Fruit fly (Drosophila melanogaster) whole organism, adult: ENCODE measurements around the gene CG42590.
A peak's percentile ranks its signal among the peaks of the same experiment; 100 is the strongest.

Source experiments
- CG11617 ChIP-seq: fragments of 200-800 bp; sonication (Bioruptor generic); optimal IDR thresholded peaks from 2 replicates; lab custom pipeline; 2017; ENCODE audit warnings: mild to moderate bottlenecking, missing biosample characterization, missing genetic modification reagents, missing genetic modification characterization
- CG12768 ChIP-seq: fragments of 200-800 bp; sonication (Bioruptor generic); optimal IDR thresholded peaks from 2 replicates; lab custom pipeline; 2017; ENCODE audit warnings: missing biosample characterization, missing genetic modification characterization, mild to moderate bottlenecking, moderate library complexity, missing genetic modification reagents
- CG14711 ChIP-seq: fragments of 200-800 bp; sonication (Bioruptor generic); optimal IDR thresholded peaks from 2 replicates; lab custom pipeline; 2018; ENCODE audit warnings: missing biosample characterization, mild to moderate bottlenecking, missing genetic modification characterization, moderate library complexity
- CG1620 ChIP-seq: fragments of 200-800 bp; sonication (Bioruptor generic); optimal IDR thresholded peaks from 2 replicates; lab custom pipeline; 2016; ENCODE audit warnings: missing biosample characterization, missing genetic modification characterization
- CG33017 ChIP-seq: fragments of 200-800 bp; sonication (Bioruptor generic); optimal IDR thresholded peaks from 2 replicates; lab custom pipeline; 2018; ENCODE audit warnings: missing biosample characterization, mild to moderate bottlenecking, missing genetic modification characterization, moderate library complexity
- CG5204 ChIP-seq: fragments of 200-800 bp; sonication (Bioruptor generic); optimal IDR thresholded peaks from 2 replicates; lab custom pipeline; 2016; ENCODE audit warnings: missing biosample characterization, missing genetic modification characterization
- CG7045 ChIP-seq: fragments of 200-800 bp; sonication (Bioruptor generic); optimal IDR thresholded peaks from 2 replicates; lab custom pipeline; 2017; ENCODE audit warnings: missing biosample characterization, mild to moderate bottlenecking, missing genetic modification characterization
- CG7101 ChIP-seq: fragments of 200-800 bp; sonication (Bioruptor generic); optimal IDR thresholded peaks from 2 replicates; lab custom pipeline; 2018; ENCODE audit warnings: missing biosample characterization, mild to moderate bottlenecking, missing genetic modification characterization, moderate library complexity
- Clk ChIP-seq: fragments of 200-800 bp; sonication (Bioruptor generic); optimal IDR thresholded peaks from 2 replicates; lab custom pipeline; 2017; ENCODE audit warnings: missing biosample characterization, missing genetic modification characterization
- Crg-1 ChIP-seq: fragments of 200-800 bp; sonication (Bioruptor generic); optimal IDR thresholded peaks from 2 replicates; lab custom pipeline; 2016; ENCODE audit warnings: missing biosample characterization, missing genetic modification characterization
- Hr96 ChIP-seq: fragments of 200-800 bp; sonication (Bioruptor generic); optimal IDR thresholded peaks from 2 replicates; lab custom pipeline; 2016; ENCODE audit warnings: missing biosample characterization, missing genetic modification characterization
- Mnt ChIP-seq: fragments of 200-800 bp; sonication (Bioruptor generic); optimal IDR thresholded peaks from 2 replicates; lab custom pipeline; 2016; ENCODE audit warnings: missing biosample characterization, mild to moderate bottlenecking, missing genetic modification characterization
- bab1 ChIP-seq: fragments of 200-800 bp; sonication (Bioruptor generic); optimal IDR thresholded peaks from 3 replicates; lab custom pipeline; 2019; ENCODE audit warnings: missing biosample characterization, mild to moderate bottlenecking, missing genetic modification characterization, moderate library complexity
- cic ChIP-seq: fragments of 200-800 bp; sonication (Bioruptor generic); optimal IDR thresholded peaks from 2 replicates; lab custom pipeline; 2017; ENCODE audit warnings: missing biosample characterization, mild to moderate bottlenecking, missing genetic modification characterization, moderate library complexity
- cnc ChIP-seq, 2 experiments: fragments of >200 bp; optimal IDR thresholded peaks; 2 replicates each; lab custom pipeline; 2017
- kay ChIP-seq: fragments of 200-800 bp; sonication (Bioruptor generic); peaks from one replicate; lab custom pipeline; 2016; ENCODE audit warnings: missing biosample characterization, missing genetic modification characterization, borderline replicate concordance
- ovo ChIP-seq: fragments of 200-800 bp; sonication (Bioruptor generic); optimal IDR thresholded peaks from 2 replicates; lab custom pipeline; 2016; ENCODE audit warnings: missing biosample characterization, missing genetic modification characterization
- pad ChIP-seq: fragments of 200-800 bp; sonication (Bioruptor generic); optimal IDR thresholded peaks from 3 replicates; lab custom pipeline; 2017; ENCODE audit warnings: missing biosample characterization, missing genetic modification characterization, mild to moderate bottlenecking, moderate library complexity, missing genetic modification reagents
- tj ChIP-seq: fragments of 200-800 bp; sonication (Bioruptor generic); optimal IDR thresholded peaks from 3 replicates; lab custom pipeline; 2017; ENCODE audit warnings: missing biosample characterization, mild to moderate bottlenecking, missing genetic modification characterization, moderate library complexity
- toe ChIP-seq: fragments of 200-800 bp; sonication (Bioruptor generic); optimal IDR thresholded peaks from 2 replicates; lab custom pipeline; 2016; ENCODE audit warnings: missing biosample characterization, missing genetic modification characterization

The CG42590 gene

dm6 chr3L:8076160-8076559 lies 7.1 kb upstream of the CG42590 start:
- TF ChIP-seq ovo (GFP tag; lab: Kevin White, UChicago) (no peak), CG12768 (no peak), toe (GFP tag; lab: Kevin White, UChicago) (no peak), Mnt (GFP tag; lab: Kevin White, UChicago) (no peak), Clk (GFP tag; lab: Kevin White, UChicago) (no peak), cic (no peak), CG33017 (tag; lab: Kevin White, UChicago) (no peak), cnc (optimal IDR thresholded peaks at IDR 0.05; lab: Kevin White, UChicago) (no peak), tj (GFP tag; lab: Kevin White, UChicago) (no peak), CG14711 (tag; lab: Kevin White, UChicago) (no peak), CG11617 (GFP tag; lab: Kevin White, UChicago) (no peak), kay (GFP tag; lab: Kevin White, UChicago) (peak; percentile 7), bab1 (GFP tag; lab: Kevin White, UChicago) (peak; percentile 55), Crg-1 (GFP tag; lab: Kevin White, UChicago) (no peak), CG7101 (tag; lab: Kevin White, UChicago) (peak; percentile 25)

DNA sequence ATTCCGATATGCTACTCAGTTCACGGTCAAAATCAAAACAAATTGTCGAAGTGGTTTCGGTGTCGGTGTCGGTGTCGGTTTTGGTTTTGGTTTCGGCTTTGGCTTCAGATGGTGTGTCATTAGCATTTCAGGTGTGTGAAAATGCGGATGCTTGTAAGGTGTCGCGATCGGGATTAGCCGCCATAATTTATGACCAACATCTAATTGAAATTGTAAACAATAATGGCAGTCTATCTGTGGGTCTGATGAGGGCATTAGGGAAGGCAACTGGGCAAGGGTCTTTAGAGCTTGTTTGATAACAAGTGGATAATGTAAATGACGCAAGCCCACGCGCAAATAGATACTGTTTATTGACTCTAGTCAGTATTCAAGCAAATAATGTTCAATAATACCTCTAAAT lies 5.9 kb upstream of the CG42590 start:
- TF ChIP-seq Hr96 (GFP tag; lab: Kevin White, UChicago) (no peak), cnc (optimal IDR thresholded peaks at IDR 0.05; lab: Kevin White, UChicago) (no peak), tj (GFP tag; lab: Kevin White, UChicago) (no peak), CG14711 (tag; lab: Kevin White, UChicago) (no peak), ovo (GFP tag; lab: Kevin White, UChicago) (no peak), toe (GFP tag; lab: Kevin White, UChicago) (no peak)

dm6 chr3L:8073872-8074271 lies 4.8 kb upstream of the CG42590 start:
- TF ChIP-seq CG11617 (GFP tag; lab: Kevin White, UChicago), result no peak
- no peak for TF ChIP-seq Clk (GFP tag; lab: Kevin White, UChicago)
- no peak for TF ChIP-seq pad (GFP tag; lab: Kevin White, UChicago)
- TF ChIP-seq cic, result no peak
- no peak for TF ChIP-seq CG1620 (GFP tag; lab: Kevin White, UChicago)
- TF ChIP-seq toe (GFP tag; lab: Kevin White, UChicago), result no peak
- no peak for TF ChIP-seq ovo (GFP tag; lab: Kevin White, UChicago)
- no peak for TF ChIP-seq CG12768
- no peak for TF ChIP-seq CG5204 (GFP tag; lab: Kevin White, UChicago)

dm6 chr3L:8073370-8073769 lies 4.3 kb upstream of the CG42590 start:
- TF ChIP-seq cnc (optimal IDR thresholded peaks at IDR 0.05; lab: Kevin White, UChicago), result no peak
- TF ChIP-seq Mnt (GFP tag; lab: Kevin White, UChicago), result no peak
- TF ChIP-seq CG33017 (tag; lab: Kevin White, UChicago), result no peak

- TF ChIP-seq tj (GFP tag; lab: Kevin White, UChicago) (no peak), CG7101 (tag; lab: Kevin White, UChicago) (peak; percentile 15), kay (GFP tag; lab: Kevin White, UChicago) (peak; percentile 70), Mnt (GFP tag; lab: Kevin White, UChicago) (no peak), CG7045 (GFP tag; lab: Kevin White, UChicago) (peak; percentile 6), pad (GFP tag; lab: Kevin White, UChicago) (no peak), CG11617 (GFP tag; lab: Kevin White, UChicago) (no peak), CG14711 (tag; lab: Kevin White, UChicago) (peak; percentile 47), CG12768 (peak; percentile 15), cnc (optimal IDR thresholded peaks at IDR 0.05; lab: Kevin White, UChicago) (no peak)
Measured at dm6 chr3L:8072720-8073119, 3.7 kb upstream of the CG42590 start.

DNA sequence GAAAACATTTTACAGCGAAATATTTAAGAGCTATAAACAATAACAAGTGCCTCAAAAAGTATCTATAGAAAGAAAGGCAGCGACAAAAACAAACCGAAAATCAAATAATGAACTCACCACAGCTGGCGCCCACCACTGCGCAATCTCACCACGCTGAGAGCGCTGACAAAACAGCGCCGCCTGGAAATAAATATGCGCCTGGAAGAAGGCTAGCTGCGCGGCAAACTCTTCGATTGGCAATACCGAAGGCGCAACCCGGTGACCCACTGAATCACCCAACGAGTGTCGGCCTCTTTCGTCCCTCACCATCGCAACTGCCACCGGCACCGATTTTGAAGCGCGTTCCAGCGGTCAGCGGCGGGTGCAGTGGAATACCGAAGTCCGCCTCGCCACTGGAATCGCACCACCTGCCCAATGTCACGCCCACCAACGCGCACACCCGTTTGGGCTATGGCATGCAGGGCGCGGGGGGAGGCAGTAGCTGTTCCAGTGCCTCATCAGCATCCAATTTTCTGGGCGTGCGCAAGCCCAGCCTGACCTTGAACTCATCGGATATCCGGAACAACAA lies 2.7 kb upstream of the CG42590 start:
- TF ChIP-seq ovo (GFP tag; lab: Kevin White, UChicago) (no peak), CG7045 (GFP tag; lab: Kevin White, UChicago) (no peak), kay (GFP tag; lab: Kevin White, UChicago) (no peak), CG5204 (GFP tag; lab: Kevin White, UChicago) (no peak), toe (GFP tag; lab: Kevin White, UChicago) (no peak), pad (GFP tag; lab: Kevin White, UChicago) (no peak), tj (GFP tag; lab: Kevin White, UChicago) (no peak), Crg-1 (GFP tag; lab: Kevin White, UChicago) (no peak), Mnt (GFP tag; lab: Kevin White, UChicago) (no peak), CG1620 (GFP tag; lab: Kevin White, UChicago) (no peak), cnc (optimal IDR thresholded peaks at IDR 0.05; lab: Kevin White, UChicago) (no peak), CG12768 (no peak), CG11617 (GFP tag; lab: Kevin White, UChicago) (no peak), bab1 (GFP tag; lab: Kevin White, UChicago) (no peak)

- TF ChIP-seq CG7045 (GFP tag; lab: Kevin White, UChicago), result no peak
- no peak for TF ChIP-seq CG14711 (tag; lab: Kevin White, UChicago)
- no peak for TF ChIP-seq cnc (optimal IDR thresholded peaks at IDR 0.05; lab: Kevin White, UChicago)
- peak; percentile 92 for TF ChIP-seq tj (GFP tag; lab: Kevin White, UChicago)
- no peak for TF ChIP-seq pad (GFP tag; lab: Kevin White, UChicago)
- no peak for TF ChIP-seq CG33017 (tag; lab: Kevin White, UChicago)
- peak; percentile 94 for TF ChIP-seq cic
- TF ChIP-seq Clk (GFP tag; lab: Kevin White, UChicago), result no peak
- peak; percentile 13 for TF ChIP-seq CG12768
- TF ChIP-seq Crg-1 (GFP tag; lab: Kevin White, UChicago), result no peak
Measured at dm6 chr3L:8071192-8071591, 2.1 kb upstream of the CG42590 start.
